Worm (Caenorhabditis elegans): ENCODE data around the gene F10D2.10.
A peak's percentile ranks its signal among the peaks of the same experiment; 100 is the strongest.

Gene F10D2.10

DNA sequence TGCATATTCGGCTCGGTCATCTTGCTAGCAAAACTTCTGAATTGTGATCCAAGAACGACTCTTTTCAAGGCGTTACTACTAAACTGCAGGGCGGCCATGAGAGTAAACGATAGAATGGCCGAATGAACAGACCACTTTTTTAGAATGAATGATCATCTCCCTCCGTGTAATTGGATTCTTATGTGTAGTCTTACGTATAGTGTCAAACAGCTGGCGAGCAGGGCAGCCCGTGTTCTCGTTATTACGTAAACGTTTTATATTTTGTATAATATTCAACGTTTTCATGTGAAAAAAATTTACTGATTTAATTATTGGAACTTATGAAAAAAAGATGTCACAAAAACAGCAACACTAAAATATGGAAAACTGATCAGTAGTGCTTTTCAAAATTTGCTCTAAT lies at the start of gene F10D2.10:
Gene F10D2.10 (minus strand): TSS at position 101 of the 400 bp plus-strand sequence.
- TF ChIP-seq lin-15B (tag; optimal IDR thresholded peaks at IDR 0.05) (no peak), fkh-4 (tag; optimal IDR thresholded peaks at IDR 0.05; ENCODE audit: borderline replicate concordance) (no peak), dsc-1 (tag; optimal IDR thresholded peaks at IDR 0.05) (no peak)

ce11 chrV:7201353-7201752 lies 45.4 kb upstream of the F10D2.10 start:
- no peak for TF ChIP-seq egl-27 (tag; optimal IDR thresholded peaks at IDR 0.05)
- TF ChIP-seq efl-1 (optimal IDR thresholded peaks at IDR 0.05): no peak
- TF ChIP-seq efl-1 (GFP tag; optimal IDR thresholded peaks at IDR 0.05 in 1 of 2): peak in 1 of 2 experiments; percentile 21

DNA sequence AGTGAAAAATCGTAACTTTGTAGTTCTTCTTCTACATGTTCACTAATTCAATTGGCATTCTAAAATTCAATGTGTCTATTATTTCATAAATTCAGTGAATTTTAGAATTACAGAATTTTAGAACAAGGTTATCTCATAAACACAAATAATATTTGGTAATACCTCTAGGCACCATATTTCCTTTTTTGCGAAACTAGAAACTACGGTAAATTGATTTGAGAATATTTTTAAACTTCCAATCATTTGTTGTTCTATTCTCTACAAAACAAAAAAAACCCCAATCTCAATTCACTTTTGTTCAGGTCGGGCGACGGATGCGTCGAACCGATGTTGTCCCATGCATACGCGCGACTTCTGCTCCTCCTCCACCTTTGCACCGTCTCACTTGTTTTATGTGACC lies 44.0 kb upstream of the F10D2.10 start, which contains the start of gene F09G2.1:
Gene F09G2.1 (plus strand): TSS at position 301 of the 400 bp plus-strand sequence.
- TF ChIP-seq blmp-1 (tag; optimal IDR thresholded peaks at IDR 0.05): no peak
- TF ChIP-seq nhr-71 (tag; optimal IDR thresholded peaks at IDR 0.05): no peak
- TF ChIP-seq ceh-82 (tag; optimal IDR thresholded peaks at IDR 0.05): no peak

ce11 chrV:7199077-7199476 lies 43.1 kb upstream of the F10D2.10 start:
- no peak for TF ChIP-seq unc-130 (tag; optimal IDR thresholded peaks at IDR 0.05)
- TF ChIP-seq nhr-47 (tag; optimal IDR thresholded peaks at IDR 0.05): no peak
- TF ChIP-seq lir-3 (tag; optimal IDR thresholded peaks at IDR 0.05; ENCODE audit: poor library complexity): no peak
- TF ChIP-seq mep-1 (tag; optimal IDR thresholded peaks at IDR 0.05): no peak
- no peak for TF ChIP-seq unc-98 (GFP tag; IDR thresholded peaks at IDR 0.05)

ce11 chrV:7198403-7198802 lies 42.4 kb upstream of the F10D2.10 start:
- peak; percentile 59 for TF ChIP-seq aly-2 (tag; optimal IDR thresholded peaks at IDR 0.05)
- no peak for TF ChIP-seq egl-27 (tag; optimal IDR thresholded peaks at IDR 0.05)
- TF ChIP-seq nhr-20 (tag; optimal IDR thresholded peaks at IDR 0.05): no peak
- peak; percentile 13 for TF ChIP-seq nhr-90 (tag; optimal IDR thresholded peaks at IDR 0.05; ENCODE audit: poor library complexity)
- peak; percentile 1 for TF ChIP-seq nhr-71 (tag; optimal IDR thresholded peaks at IDR 0.05)
- TF ChIP-seq snu-23 (GFP tag; optimal IDR thresholded peaks at IDR 0.05): peak; percentile 9
- no peak for TF ChIP-seq snpc-4 (tag; optimal IDR thresholded peaks at IDR 0.05)
- no peak for TF ChIP-seq nhr-77 (tag; optimal IDR thresholded peaks at IDR 0.05)
- no peak for TF ChIP-seq nhr-19 (GFP tag; conservative IDR thresholded peaks at IDR 0.05)
- no peak for TF ChIP-seq ztf-11 (tag; optimal IDR thresholded peaks at IDR 0.05)
- no peak for TF ChIP-seq dsc-1 (tag; optimal IDR thresholded peaks at IDR 0.05)
- no peak for TF ChIP-seq irx-1 (tag; optimal IDR thresholded peaks at IDR 0.05)
- TF ChIP-seq lir-3 (tag; optimal IDR thresholded peaks at IDR 0.05; ENCODE audit: poor library complexity): no peak
- no peak for TF ChIP-seq xbp-1 (tag; optimal IDR thresholded peaks at IDR 0.05)
- no peak for TF ChIP-seq C04F5.9 (tag; optimal IDR thresholded peaks at IDR 0.05)
- no peak for TF ChIP-seq ceh-63 (GFP tag; optimal IDR thresholded peaks at IDR 0.05)
- peak; percentile 2 for TF ChIP-seq pax-3 (tag; optimal IDR thresholded peaks at IDR 0.05)
- TF ChIP-seq nhr-47 (tag; optimal IDR thresholded peaks at IDR 0.05): peak; percentile 4
- TF ChIP-seq elt-2 (tag; optimal IDR thresholded peaks at IDR 0.05): peak; percentile 66
- no peak for TF ChIP-seq efl-1 (optimal IDR thresholded peaks at IDR 0.05)
- peak in 1 of 2 experiments; percentile 91 for TF ChIP-seq efl-1 (GFP tag; optimal IDR thresholded peaks at IDR 0.05 in 1 of 2)
- no peak for TF ChIP-seq C34B4.2 (tag; optimal IDR thresholded peaks at IDR 0.05)
- TF ChIP-seq nhr-85 (tag): peak; percentile 45
- TF ChIP-seq lin-35 (GFP tag; optimal IDR thresholded peaks at IDR 0.05): peak in 1 of 2 experiments; percentile 31
- no peak for TF ChIP-seq ceh-88 (GFP tag; IDR thresholded peaks at IDR 0.05)
- no peak for TF ChIP-seq tbx-2 (tag; optimal IDR thresholded peaks at IDR 0.05)
- peak; percentile 81 for TF ChIP-seq ama-1 (optimal IDR thresholded peaks at IDR 0.05)

ce11 chrV:7197036-7197435 lies 41.1 kb upstream of the F10D2.10 start:
- no peak for TF ChIP-seq aly-2 (tag; optimal IDR thresholded peaks at IDR 0.05)
- TF ChIP-seq tlp-1 (tag; optimal IDR thresholded peaks at IDR 0.05): no peak
- TF ChIP-seq nhr-71 (tag; optimal IDR thresholded peaks at IDR 0.05): no peak
- no peak for TF ChIP-seq mep-1 (tag; optimal IDR thresholded peaks at IDR 0.05)
- no peak for TF ChIP-seq fkh-8 (tag; optimal IDR thresholded peaks at IDR 0.05)
- TF ChIP-seq fos-1 (tag; optimal IDR thresholded peaks at IDR 0.05): no peak
- TF ChIP-seq rnt-1 (tag; optimal IDR thresholded peaks at IDR 0.05): no peak
- TF ChIP-seq elt-2 (tag; optimal IDR thresholded peaks at IDR 0.05): no peak
- TF ChIP-seq unc-130 (tag; optimal IDR thresholded peaks at IDR 0.05): no peak
- no peak for TF ChIP-seq ceh-63 (GFP tag; optimal IDR thresholded peaks at IDR 0.05)
- no peak for TF ChIP-seq fkh-4 (tag; optimal IDR thresholded peaks at IDR 0.05; ENCODE audit: borderline replicate concordance)
- no peak for TF ChIP-seq pqm-1 (tag; optimal IDR thresholded peaks at IDR 0.05)
- no peak for TF ChIP-seq dsc-1 (tag; optimal IDR thresholded peaks at IDR 0.05)
- no peak for TF ChIP-seq ama-1 (optimal IDR thresholded peaks at IDR 0.05)
- no peak for TF ChIP-seq sox-4 (tag; optimal IDR thresholded peaks at IDR 0.05)
- no peak for TF ChIP-seq unc-62 (GFP tag; optimal IDR thresholded peaks at IDR 0.05)
- TF ChIP-seq vab-15 (tag; optimal IDR thresholded peaks at IDR 0.05): no peak
- TF ChIP-seq jun-1 (tag; optimal IDR thresholded peaks at IDR 0.05): no peak
- TF ChIP-seq swsn-7 (tag; optimal IDR thresholded peaks at IDR 0.05): no peak

All from whole organism, L1 larva.